Worm (Caenorhabditis elegans) whole organism, midembryonic: ENCODE results near the gene C06A12.3.

Experiments
- T22C8.4 ChIP-seq: fragments of 200-800 bp; sonication (Bioruptor generic); IDR thresholded peaks from 2 replicates; pipeline ENCODE4 v1.3.6; 2022; ENCODE audit warnings: missing genetic modification characterization, missing compliant biosample characterization
- cog-1 ChIP-seq: sonication (generic microtip); optimal IDR thresholded peaks from 2 replicates; lab custom pipeline; 2016; ENCODE audit warnings: missing genetic modification characterization, missing compliant biosample characterization
- flt-1 ChIP-seq: fragments of 200-800 bp; sonication (Bioruptor generic); IDR thresholded peaks from 2 replicates; pipeline ENCODE4 v1.3.6; 2022; ENCODE audit warnings: missing genetic modification characterization, missing compliant biosample characterization
- klf-2 ChIP-seq: fragments of 200-800 bp; sonication (Bioruptor generic); conservative IDR thresholded peaks from 2 replicates; pipeline ENCODE4 v1.3.6; 2022; ENCODE audit warnings: missing genetic modification reagents, missing genetic modification characterization, missing compliant biosample characterization
- med-1 ChIP-seq: sonication (generic microtip); optimal IDR thresholded peaks from 2 replicates; lab custom pipeline; 2017; ENCODE audit warnings: missing genetic modification characterization, mild to moderate bottlenecking, missing compliant biosample characterization, antibody characterized with exemption, missing genetic modification reagents; ENCODE audit not compliant: insufficient read depth
- ref-1 ChIP-seq: fragments of 200-800 bp; sonication (Bioruptor generic); conservative IDR thresholded peaks from 2 replicates; pipeline ENCODE4 v1.3.6; 2022; ENCODE audit warnings: missing genetic modification reagents, missing genetic modification characterization, missing compliant biosample characterization
- tab-1 ChIP-seq: fragments of 200-800 bp; sonication (Bioruptor generic); IDR thresholded peaks from 2 replicates; pipeline ENCODE4 v1.3.6; 2022; ENCODE audit warnings: missing genetic modification characterization, missing compliant biosample characterization
- ztf-23 ChIP-seq: fragments of 200-800 bp; sonication (Bioruptor generic); IDR thresholded peaks from 2 replicates; pipeline ENCODE4 v1.3.6; 2022; ENCODE audit warnings: missing genetic modification reagents, missing genetic modification characterization, missing compliant biosample characterization
- ztf-29 ChIP-seq: fragments of 200-800 bp; sonication (Bioruptor generic); IDR thresholded peaks from 2 replicates; pipeline ENCODE4 v1.3.6; 2022; ENCODE audit warnings: missing genetic modification reagents, missing genetic modification characterization, missing compliant biosample characterization

The C06A12.3 gene

DNA sequence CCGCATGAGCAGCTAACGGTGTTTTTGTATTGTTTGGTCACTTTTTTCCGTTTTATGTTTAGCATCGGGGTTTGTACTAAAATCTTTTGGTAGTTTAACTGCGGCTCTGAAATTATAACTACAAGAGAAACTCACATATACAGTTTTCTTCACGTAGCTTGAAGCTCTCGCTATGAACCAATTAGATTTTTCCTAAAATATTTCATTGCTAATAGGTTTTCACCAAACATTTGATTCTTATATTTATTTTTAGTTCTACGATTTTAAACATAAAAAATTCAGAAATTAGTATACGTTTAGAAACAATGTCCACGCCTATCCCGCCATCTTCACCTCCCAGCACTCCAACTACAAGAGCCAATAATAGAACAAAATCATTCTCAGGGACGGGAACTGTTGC, at the start of gene C06A12.3:
Gene C06A12.3, plus strand, starts transcription at position 301 of the 400 bp plus-strand sequence.
- TF ChIP-seq flt-1 = no peak
- no peak for TF ChIP-seq ztf-29 (GFP tag; lab: Robert Waterston, UW)
- no peak for TF ChIP-seq ref-1 (GFP tag; lab: Robert Waterston, UW)
- TF ChIP-seq tab-1 (GFP tag; lab: Robert Waterston, UW) = no peak
- TF ChIP-seq med-1 (GFP tag; lab: Kevin White, UChicago) = no peak
- TF ChIP-seq klf-2 (GFP tag; lab: Robert Waterston, UW) = no peak
- TF ChIP-seq cog-1 (tag; lab: Kevin White, UChicago) = no peak
- no peak for TF ChIP-seq ztf-23 (GFP tag; lab: Robert Waterston, UW)
- no peak for TF ChIP-seq T22C8.4 (GFP tag; lab: Robert Waterston, UW)

- TF ChIP-seq ref-1 (GFP tag; lab: Robert Waterston, UW) (no peak), flt-1 (no peak), tab-1 (GFP tag; lab: Robert Waterston, UW) (no peak), klf-2 (GFP tag; lab: Robert Waterston, UW) (no peak), T22C8.4 (GFP tag; lab: Robert Waterston, UW) (no peak), ztf-23 (GFP tag; lab: Robert Waterston, UW) (no peak), med-1 (GFP tag; lab: Kevin White, UChicago) (no peak), cog-1 (tag; lab: Kevin White, UChicago) (no peak), ztf-29 (GFP tag; lab: Robert Waterston, UW) (no peak)
These were observed 47.4 kb upstream of the C06A12.3 start, which contains the start of the genes C30H6.9 and dlat-2 for ce11 chrIV:17380061-17380680. TSS of gene C30H6.9 (minus strand) at chrIV:17380170. TSS of gene dlat-2 (plus strand) at chrIV:17380626.

DNA sequence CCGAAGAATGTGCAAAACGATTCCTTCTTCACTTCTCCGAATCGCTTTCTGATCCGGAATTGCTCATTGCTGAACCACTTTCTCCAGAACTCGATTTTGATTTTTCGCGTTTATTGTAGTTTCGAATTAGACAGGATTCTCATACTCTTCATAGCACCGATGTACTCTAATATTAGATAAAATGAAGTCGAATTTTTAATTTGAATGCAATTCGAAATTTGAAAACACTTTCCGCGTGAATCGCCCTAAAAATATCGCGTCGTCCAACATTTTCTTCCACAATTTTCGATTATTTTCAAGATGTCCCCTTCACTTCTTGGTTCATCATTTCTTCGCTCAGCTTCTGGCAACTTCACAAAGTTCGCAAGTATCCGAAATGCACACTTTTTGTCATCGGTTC, 45.5 kb upstream of the C06A12.3 start, which contains the start of gene C30H6.8:
Gene C30H6.8, plus strand, starts transcription at position 301 of the 400 bp plus-strand sequence.
- TF ChIP-seq flt-1 (no peak), ztf-23 (GFP tag; lab: Robert Waterston, UW) (no peak), T22C8.4 (GFP tag; lab: Robert Waterston, UW) (no peak), tab-1 (GFP tag; lab: Robert Waterston, UW) (no peak), klf-2 (GFP tag; lab: Robert Waterston, UW) (no peak), cog-1 (tag; lab: Kevin White, UChicago) (no peak), med-1 (GFP tag; lab: Kevin White, UChicago) (no peak)

DNA sequence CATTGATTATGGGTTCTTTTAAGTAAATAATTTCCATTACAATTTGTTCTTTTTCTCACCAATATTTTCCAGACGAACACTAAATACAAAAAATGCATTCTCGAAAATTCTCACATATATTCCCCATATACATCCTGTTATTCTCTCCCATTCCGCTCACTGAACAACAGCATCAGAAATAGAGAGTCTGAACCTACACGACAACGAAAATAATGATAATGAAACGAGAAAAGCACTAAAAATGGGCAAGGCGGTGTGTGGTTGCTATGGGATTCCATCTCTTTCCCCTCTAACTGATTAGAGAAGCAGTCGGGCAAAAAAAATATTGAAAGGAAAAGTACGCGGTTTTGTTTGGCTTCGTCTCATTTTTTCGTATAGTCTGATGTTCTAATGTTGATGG, 44.5 kb upstream of the C06A12.3 start, which contains the start of gene C30H6.12:
Gene C30H6.12, plus strand, starts transcription at position 301 of the 400 bp plus-strand sequence.
- TF ChIP-seq cog-1 (tag; lab: Kevin White, UChicago) = no peak
- TF ChIP-seq tab-1 (GFP tag; lab: Robert Waterston, UW) = no peak
- no peak for TF ChIP-seq ref-1 (GFP tag; lab: Robert Waterston, UW)
- TF ChIP-seq T22C8.4 (GFP tag; lab: Robert Waterston, UW) = no peak
- TF ChIP-seq klf-2 (GFP tag; lab: Robert Waterston, UW) = no peak
- no peak for TF ChIP-seq flt-1
- no peak for TF ChIP-seq med-1 (GFP tag; lab: Kevin White, UChicago)
- no peak for TF ChIP-seq ztf-23 (GFP tag; lab: Robert Waterston, UW)
- TF ChIP-seq ztf-29 (GFP tag; lab: Robert Waterston, UW) = no peak

DNA sequence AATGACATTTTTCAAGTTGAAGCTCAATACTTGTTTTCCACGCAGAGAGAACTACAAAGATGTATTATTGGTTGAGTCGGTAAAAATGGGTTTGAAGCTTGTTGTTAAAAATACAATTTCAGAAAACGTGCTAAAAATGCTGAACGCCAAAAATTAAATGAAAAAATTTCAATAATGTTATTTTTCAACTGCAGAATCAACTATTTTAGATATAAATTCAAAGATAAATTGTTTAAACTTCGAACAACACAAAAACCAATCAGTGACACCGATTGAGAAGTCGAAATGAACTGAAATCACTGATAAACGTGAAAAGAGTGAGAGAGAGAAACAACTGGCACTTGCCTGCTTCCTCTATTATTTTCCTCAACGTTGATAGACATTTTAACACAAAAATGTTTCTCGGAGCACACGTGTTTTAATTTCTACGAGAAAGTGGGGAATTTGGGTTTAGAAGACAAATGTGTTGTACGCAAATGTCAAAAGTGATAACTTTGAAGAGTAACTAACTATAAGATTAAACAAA, 40.0 kb upstream of the C06A12.3 start, which contains the start of gene T02D1.8:
Gene T02D1.8, minus strand, starts transcription at position 51 of the 526 bp plus-strand sequence.
- TF ChIP-seq cog-1 (tag; lab: Kevin White, UChicago) = no peak
- no peak for TF ChIP-seq ztf-23 (GFP tag; lab: Robert Waterston, UW)
- TF ChIP-seq flt-1 = no peak
- no peak for TF ChIP-seq tab-1 (GFP tag; lab: Robert Waterston, UW)
- no peak for TF ChIP-seq ztf-29 (GFP tag; lab: Robert Waterston, UW)
- no peak for TF ChIP-seq ref-1 (GFP tag; lab: Robert Waterston, UW)
- TF ChIP-seq klf-2 (GFP tag; lab: Robert Waterston, UW) = no peak
- TF ChIP-seq med-1 (GFP tag; lab: Kevin White, UChicago) = no peak
- no peak for TF ChIP-seq T22C8.4 (GFP tag; lab: Robert Waterston, UW)

DNA sequence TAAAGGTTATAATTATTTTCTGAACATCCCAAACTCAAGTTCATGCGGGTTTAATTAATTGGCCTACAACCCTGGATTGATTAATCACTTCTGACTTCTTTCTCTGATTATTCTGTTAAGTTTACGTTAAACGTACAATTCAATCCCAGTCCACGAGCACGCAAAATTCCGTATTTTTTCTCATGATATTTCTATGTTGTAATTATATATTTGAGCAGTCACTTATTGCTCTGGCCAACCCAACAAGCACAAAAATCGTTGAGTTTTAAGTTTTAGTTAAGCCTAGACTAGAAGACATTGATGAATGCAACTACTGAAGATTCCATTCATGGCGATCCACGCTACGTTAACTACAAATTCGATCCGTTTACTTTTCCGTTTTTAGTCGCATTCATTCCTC, 31.6 kb upstream of the C06A12.3 start, which contains the start of gene sru-15:
Gene sru-15, plus strand, starts transcription at position 301 of the 400 bp plus-strand sequence.
- no peak for TF ChIP-seq tab-1 (GFP tag; lab: Robert Waterston, UW)
- no peak for TF ChIP-seq ref-1 (GFP tag; lab: Robert Waterston, UW)
- no peak for TF ChIP-seq cog-1 (tag; lab: Kevin White, UChicago)
- TF ChIP-seq ztf-23 (GFP tag; lab: Robert Waterston, UW) = no peak

DNA sequence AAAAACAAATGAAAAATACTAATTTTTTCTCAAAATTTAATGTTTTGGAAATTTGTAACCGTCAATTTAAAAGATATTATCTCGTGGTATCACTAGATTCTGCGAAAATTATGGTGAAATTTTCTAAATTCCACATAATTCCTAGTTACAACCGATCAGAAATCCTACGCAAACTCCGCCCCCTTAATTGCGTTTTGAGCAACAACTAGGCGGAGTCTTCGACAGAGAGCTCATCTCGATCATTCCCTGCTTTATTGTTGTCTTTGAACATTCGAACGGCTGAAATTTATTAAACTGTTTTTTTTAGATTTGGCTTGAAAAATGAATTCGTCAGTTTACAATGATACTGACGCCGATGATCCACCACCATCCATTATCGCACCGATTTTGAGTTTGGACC, 28.1 kb upstream of the C06A12.3 start, which contains the start of gene T02D1.4:
Gene T02D1.4, plus strand, starts transcription at position 301 of the 400 bp plus-strand sequence.
- no peak for TF ChIP-seq flt-1

ce11 chrIV:17405530-17405929, 22.0 kb upstream of the C06A12.3 start, which contains the start of gene pmp-4:
TSS of gene pmp-4 (minus strand) at chrIV:17405630.
- TF ChIP-seq T22C8.4 (GFP tag; lab: Robert Waterston, UW) (no peak), ztf-23 (GFP tag; lab: Robert Waterston, UW) (no peak)

DNA sequence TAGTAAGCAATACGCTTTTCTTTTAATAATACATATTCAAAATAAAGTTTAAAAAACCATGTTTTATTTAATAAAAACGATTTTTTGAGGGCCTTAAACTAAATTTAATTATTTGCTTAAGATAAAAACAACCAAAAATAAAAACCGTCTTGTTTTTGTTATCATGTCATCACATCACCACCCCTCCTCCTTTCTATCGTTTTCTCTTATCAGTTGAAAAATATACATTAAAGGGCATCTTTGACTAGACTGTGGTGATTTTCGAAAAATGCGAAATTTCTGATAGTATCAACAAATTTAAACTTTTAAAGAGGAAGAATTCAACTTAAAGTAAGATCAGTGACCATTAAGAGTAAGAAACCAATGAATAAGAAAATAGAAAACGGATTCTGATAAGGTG, 21.4 kb upstream of the C06A12.3 start:
- TF ChIP-seq ztf-29 (GFP tag; lab: Robert Waterston, UW) (no peak), flt-1 (no peak), ref-1 (GFP tag; lab: Robert Waterston, UW) (no peak), klf-2 (GFP tag; lab: Robert Waterston, UW) (no peak), cog-1 (tag; lab: Kevin White, UChicago) (no peak), tab-1 (GFP tag; lab: Robert Waterston, UW) (no peak), T22C8.4 (GFP tag; lab: Robert Waterston, UW) (no peak), med-1 (GFP tag; lab: Kevin White, UChicago) (no peak), ztf-23 (GFP tag; lab: Robert Waterston, UW) (no peak)
